Fruit fly (Drosophila melanogaster) whole organism, adult: ENCODE data around the gene poe.

Source experiments
- CG11617 ChIP-seq: fragments of 200-800 bp; sonication (Bioruptor generic); optimal IDR thresholded peaks from 2 replicates; lab custom pipeline; 2017; ENCODE audit warnings: mild to moderate bottlenecking, missing biosample characterization, missing genetic modification reagents, missing genetic modification characterization
- CG12768 ChIP-seq: fragments of 200-800 bp; sonication (Bioruptor generic); optimal IDR thresholded peaks from 2 replicates; lab custom pipeline; 2017; ENCODE audit warnings: missing biosample characterization, missing genetic modification characterization, mild to moderate bottlenecking, moderate library complexity, missing genetic modification reagents
- CG14711 ChIP-seq: fragments of 200-800 bp; sonication (Bioruptor generic); optimal IDR thresholded peaks from 2 replicates; lab custom pipeline; 2018; ENCODE audit warnings: missing biosample characterization, mild to moderate bottlenecking, missing genetic modification characterization, moderate library complexity
- CG1620 ChIP-seq: fragments of 200-800 bp; sonication (Bioruptor generic); optimal IDR thresholded peaks from 2 replicates; lab custom pipeline; 2016; ENCODE audit warnings: missing biosample characterization, missing genetic modification characterization
- CG33017 ChIP-seq: fragments of 200-800 bp; sonication (Bioruptor generic); optimal IDR thresholded peaks from 2 replicates; lab custom pipeline; 2018; ENCODE audit warnings: missing biosample characterization, mild to moderate bottlenecking, missing genetic modification characterization, moderate library complexity
- CG5204 ChIP-seq: fragments of 200-800 bp; sonication (Bioruptor generic); optimal IDR thresholded peaks from 2 replicates; lab custom pipeline; 2016; ENCODE audit warnings: missing biosample characterization, missing genetic modification characterization
- CG7045 ChIP-seq: fragments of 200-800 bp; sonication (Bioruptor generic); optimal IDR thresholded peaks from 2 replicates; lab custom pipeline; 2017; ENCODE audit warnings: missing biosample characterization, mild to moderate bottlenecking, missing genetic modification characterization
- CG7101 ChIP-seq: fragments of 200-800 bp; sonication (Bioruptor generic); optimal IDR thresholded peaks from 2 replicates; lab custom pipeline; 2018; ENCODE audit warnings: missing biosample characterization, mild to moderate bottlenecking, missing genetic modification characterization, moderate library complexity
- Clk ChIP-seq: fragments of 200-800 bp; sonication (Bioruptor generic); optimal IDR thresholded peaks from 2 replicates; lab custom pipeline; 2017; ENCODE audit warnings: missing biosample characterization, missing genetic modification characterization
- Crg-1 ChIP-seq: fragments of 200-800 bp; sonication (Bioruptor generic); optimal IDR thresholded peaks from 2 replicates; lab custom pipeline; 2016; ENCODE audit warnings: missing biosample characterization, missing genetic modification characterization
- Hr96 ChIP-seq: fragments of 200-800 bp; sonication (Bioruptor generic); optimal IDR thresholded peaks from 2 replicates; lab custom pipeline; 2016; ENCODE audit warnings: missing biosample characterization, missing genetic modification characterization
- Mnt ChIP-seq: fragments of 200-800 bp; sonication (Bioruptor generic); optimal IDR thresholded peaks from 2 replicates; lab custom pipeline; 2016; ENCODE audit warnings: missing biosample characterization, mild to moderate bottlenecking, missing genetic modification characterization
- bab1 ChIP-seq: fragments of 200-800 bp; sonication (Bioruptor generic); optimal IDR thresholded peaks from 3 replicates; lab custom pipeline; 2019; ENCODE audit warnings: missing biosample characterization, mild to moderate bottlenecking, missing genetic modification characterization, moderate library complexity
- cic ChIP-seq: fragments of 200-800 bp; sonication (Bioruptor generic); optimal IDR thresholded peaks from 2 replicates; lab custom pipeline; 2017; ENCODE audit warnings: missing biosample characterization, mild to moderate bottlenecking, missing genetic modification characterization, moderate library complexity
- cnc ChIP-seq, 2 experiments: fragments of >200 bp; optimal IDR thresholded peaks; 2 replicates each; lab custom pipeline; 2017
- kay ChIP-seq: fragments of 200-800 bp; sonication (Bioruptor generic); peaks from one replicate; lab custom pipeline; 2016; ENCODE audit warnings: missing biosample characterization, missing genetic modification characterization, borderline replicate concordance
- ovo ChIP-seq: fragments of 200-800 bp; sonication (Bioruptor generic); optimal IDR thresholded peaks from 2 replicates; lab custom pipeline; 2016; ENCODE audit warnings: missing biosample characterization, missing genetic modification characterization
- pad ChIP-seq: fragments of 200-800 bp; sonication (Bioruptor generic); optimal IDR thresholded peaks from 3 replicates; lab custom pipeline; 2017; ENCODE audit warnings: missing biosample characterization, missing genetic modification characterization, mild to moderate bottlenecking, moderate library complexity, missing genetic modification reagents
- tj ChIP-seq: fragments of 200-800 bp; sonication (Bioruptor generic); optimal IDR thresholded peaks from 3 replicates; lab custom pipeline; 2017; ENCODE audit warnings: missing biosample characterization, mild to moderate bottlenecking, missing genetic modification characterization, moderate library complexity
- toe ChIP-seq: fragments of 200-800 bp; sonication (Bioruptor generic); optimal IDR thresholded peaks from 2 replicates; lab custom pipeline; 2016; ENCODE audit warnings: missing biosample characterization, missing genetic modification characterization

The poe gene

dm6 chr2L:8100489-8101352 lies 29.3 kb upstream of the poe start:
- TF ChIP-seq CG33017 (no peak), Clk (GFP tag; lab: Kevin White, UChicago) (no peak), ovo (GFP tag; lab: Kevin White, UChicago) (peak; percentile 10), Mnt (GFP tag; lab: Kevin White, UChicago) (peak; percentile 26), pad (GFP tag; lab: Kevin White, UChicago) (no peak), bab1 (no peak), kay (GFP tag; lab: Kevin White, UChicago) (peak; percentile 78), CG1620 (no peak), CG11617 (GFP tag; lab: Kevin White, UChicago) (no peak), cic (GFP tag; lab: Kevin White, UChicago) (peak; percentile 87), CG7101 (peak; percentile 40), CG12768 (GFP tag; lab: Kevin White, UChicago) (peak; percentile 47), tj (GFP tag; lab: Kevin White, UChicago) (no peak)

- peak; percentile 71 for TF ChIP-seq kay (GFP tag; lab: Kevin White, UChicago)
- TF ChIP-seq CG12768 (GFP tag; lab: Kevin White, UChicago), result peak; percentile 83
- no peak for TF ChIP-seq CG7045 (GFP tag; lab: Kevin White, UChicago)
- peak; percentile 19 for TF ChIP-seq CG14711 (tag; lab: Kevin White, UChicago)
- TF ChIP-seq cnc (optimal IDR thresholded peaks at IDR 0.05; lab: Kevin White, UChicago), result peak in 1 of 2 experiments; percentile 20
- TF ChIP-seq CG33017, result no peak
- no peak for TF ChIP-seq CG1620
- no peak for TF ChIP-seq Mnt (GFP tag; lab: Kevin White, UChicago)
- no peak for TF ChIP-seq tj (GFP tag; lab: Kevin White, UChicago)
- no peak for TF ChIP-seq Clk (GFP tag; lab: Kevin White, UChicago)
Observed at dm6 chr2L:8099615-8100375, 28.4 kb upstream of the poe start.

dm6 chr2L:8099050-8099449 lies 27.6 kb upstream of the poe start:
- TF ChIP-seq CG5204 (GFP tag; lab: Kevin White, UChicago) (peak; percentile 15), CG11617 (GFP tag; lab: Kevin White, UChicago) (no peak)

dm6 chr2L:8097964-8098945 lies 26.8 kb upstream of the poe start:
- TF ChIP-seq bab1, result no peak
- TF ChIP-seq kay (GFP tag; lab: Kevin White, UChicago), result peak; percentile 93
- no peak for TF ChIP-seq CG33017
- no peak for TF ChIP-seq CG14711 (tag; lab: Kevin White, UChicago)
- TF ChIP-seq Crg-1, result no peak
- TF ChIP-seq Hr96 (GFP tag; lab: Kevin White, UChicago), result no peak
- TF ChIP-seq Mnt (GFP tag; lab: Kevin White, UChicago), result peak; percentile 52
- no peak for TF ChIP-seq CG7045 (GFP tag; lab: Kevin White, UChicago)
- peak; percentile 33 for TF ChIP-seq tj (GFP tag; lab: Kevin White, UChicago)
- peak; percentile 0 for TF ChIP-seq cic (GFP tag; lab: Kevin White, UChicago)
- TF ChIP-seq CG11617 (GFP tag; lab: Kevin White, UChicago), result no peak
- no peak for TF ChIP-seq CG12768 (GFP tag; lab: Kevin White, UChicago)
- TF ChIP-seq pad (GFP tag; lab: Kevin White, UChicago), result no peak
- TF ChIP-seq ovo (GFP tag; lab: Kevin White, UChicago), result no peak
- no peak for TF ChIP-seq cnc (optimal IDR thresholded peaks at IDR 0.05; lab: Kevin White, UChicago)
- no peak for TF ChIP-seq toe (GFP tag; lab: Kevin White, UChicago)
- TF ChIP-seq CG5204 (GFP tag; lab: Kevin White, UChicago), result no peak
- TF ChIP-seq CG1620, result no peak
- no peak for TF ChIP-seq CG7101
- no peak for TF ChIP-seq Clk (GFP tag; lab: Kevin White, UChicago)

dm6 chr2L:8097461-8097860 lies 26.0 kb upstream of the poe start:
- TF ChIP-seq kay (GFP tag; lab: Kevin White, UChicago) (no peak), Hr96 (GFP tag; lab: Kevin White, UChicago) (peak; percentile 7), CG5204 (GFP tag; lab: Kevin White, UChicago) (no peak), cnc (optimal IDR thresholded peaks at IDR 0.05; lab: Kevin White, UChicago) (peak in 1 of 2 experiments; percentile 2), CG33017 (peak; percentile 71), bab1 (no peak), CG7101 (peak; percentile 63), tj (GFP tag; lab: Kevin White, UChicago) (peak; percentile 18), ovo (GFP tag; lab: Kevin White, UChicago) (no peak), pad (GFP tag; lab: Kevin White, UChicago) (peak; percentile 61), CG12768 (GFP tag; lab: Kevin White, UChicago) (peak; percentile 86), CG1620 (peak; percentile 18), Crg-1 (no peak), CG11617 (GFP tag; lab: Kevin White, UChicago) (peak; percentile 65), Clk (GFP tag; lab: Kevin White, UChicago) (peak; percentile 45), Mnt (GFP tag; lab: Kevin White, UChicago) (peak; percentile 46), cic (GFP tag; lab: Kevin White, UChicago) (peak; percentile 96), CG7045 (GFP tag; lab: Kevin White, UChicago) (peak; percentile 80), toe (GFP tag; lab: Kevin White, UChicago) (peak; percentile 46), CG14711 (tag; lab: Kevin White, UChicago) (peak; percentile 48)
